Fruit fly (Drosophila melanogaster): ENCODE measurements around the gene CG14109.
A peak's percentile ranks its signal among the peaks of the same experiment; 100 is the strongest.

CG14109 gene

DNA sequence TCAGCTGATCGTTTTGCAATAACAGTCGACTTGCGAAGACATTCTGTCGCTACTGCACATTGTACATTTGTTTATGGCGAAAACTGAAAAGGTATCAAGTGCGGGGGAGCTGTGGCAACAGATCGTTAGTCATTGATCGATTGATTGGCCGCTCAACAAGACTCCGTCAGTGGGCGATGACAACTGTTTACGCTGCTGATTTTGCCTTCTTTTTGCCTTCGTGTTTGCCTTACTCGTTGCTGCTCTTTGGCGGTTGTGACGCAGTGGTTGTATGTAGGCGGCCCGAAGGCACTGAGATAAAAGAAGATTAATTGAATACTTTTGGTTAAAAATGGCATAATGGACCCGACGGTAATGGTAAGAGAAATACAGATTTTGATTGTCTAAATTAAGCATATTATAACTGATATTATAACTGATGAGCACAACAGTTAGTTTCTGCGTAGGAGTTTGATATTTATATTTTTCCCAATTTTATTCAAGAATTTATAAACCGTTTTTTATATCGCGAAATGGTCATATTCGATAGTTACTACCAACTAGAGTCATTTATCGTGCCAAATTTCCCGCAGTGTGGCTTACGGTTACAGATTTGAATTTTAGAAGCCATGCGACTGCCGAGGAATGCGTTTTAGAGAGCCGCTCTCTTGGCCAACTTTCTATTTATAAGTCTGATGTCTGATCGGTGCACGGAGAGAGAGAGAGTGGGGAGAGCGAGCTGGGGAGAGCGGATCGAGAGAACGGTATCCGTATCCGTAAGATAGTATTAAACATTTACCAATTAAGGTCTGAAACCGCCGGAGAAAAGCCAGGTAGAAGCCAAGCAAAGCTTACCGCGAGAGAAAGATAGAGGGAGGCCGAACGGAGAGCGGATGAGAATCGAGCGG is 36.1 kb downstream of the CG14109 start (continued):
- no peak; the same call in 1 of the 2 replicates for TF ChIP-seq CG5953 (GFP tag; IDR thresholded peaks at IDR 0.05)
- peak; percentile 78 for TF ChIP-seq CG5245 (GFP tag; optimal IDR thresholded peaks at IDR 0.05)
- peak; percentile 85 for TF ChIP-seq Xrp1 (GFP tag; IDR thresholded peaks at IDR 0.05)
- no peak for TF ChIP-seq pfk (GFP tag; optimal IDR thresholded peaks at IDR 0.05)
- peak; percentile 78 for TF ChIP-seq CG6854 (GFP tag; optimal IDR thresholded peaks at IDR 0.05)
- TF ChIP-seq ham (GFP tag; IDR thresholded peaks at IDR 0.05), result 0 out of 2 replicates have a peak, but pooled peaks have one; percentile 6
- peak; percentile 65 for TF ChIP-seq CG6765 (GFP tag; optimal IDR thresholded peaks at IDR 0.05)
- TF ChIP-seq CG16815 (GFP tag; optimal IDR thresholded peaks at IDR 0.05), result peak; percentile 87
- TF ChIP-seq Hr3 (GFP tag; optimal IDR thresholded peaks at IDR 0.05), result peak; percentile 88
- no peak for TF ChIP-seq aop (GFP tag; IDR thresholded peaks at IDR 0.05)
- peak; percentile 70 for TF ChIP-seq Jarid2 (GFP tag; optimal IDR thresholded peaks at IDR 0.05)
- peak; percentile 95 for TF ChIP-seq CG2712 (tag; optimal IDR thresholded peaks at IDR 0.05)
- no peak for TF ChIP-seq HLH4C (GFP tag; IDR thresholded peaks at IDR 0.05; ENCODE audit: partially characterized antibody)
- TF ChIP-seq Hr39 (optimal IDR thresholded peaks at IDR 0.05), result no peak
- TF ChIP-seq Sry-δ (GFP tag; optimal IDR thresholded peaks at IDR 0.05), result peak; percentile 47
- no peak for TF ChIP-seq CG3163 (GFP tag; optimal IDR thresholded peaks at IDR 0.05)
- TF ChIP-seq Dp (GFP tag; optimal IDR thresholded peaks at IDR 0.05), result peak; percentile 2
- TF ChIP-seq E2f2 (GFP tag; IDR thresholded peaks at IDR 0.05), result peak; percentile 54; the same call in 1 of the 2 replicates
- peak; percentile 77 for TF ChIP-seq jigr1 (GFP tag; IDR thresholded peaks at IDR 0.05)
- peak; percentile 45 for TF ChIP-seq nom (GFP tag; optimal IDR thresholded peaks at IDR 0.05)
- TF ChIP-seq Max (GFP tag; optimal IDR thresholded peaks at IDR 0.05), result peak; percentile 90
- TF ChIP-seq CG15601 (tag; optimal IDR thresholded peaks at IDR 0.05), result peak; percentile 87
- no peak for TF ChIP-seq Dref (GFP tag; IDR thresholded peaks at IDR 0.05)
- peak; percentile 48 for TF ChIP-seq tx (GFP tag; optimal IDR thresholded peaks at IDR 0.05)
- no peak for TF ChIP-seq gro (GFP tag; optimal IDR thresholded peaks at IDR 0.05)
- peak; percentile 80 for TF ChIP-seq ttk (GFP tag; IDR thresholded peaks at IDR 0.05)
- TF ChIP-seq CG12236 (GFP tag; optimal IDR thresholded peaks at IDR 0.05), result peak; percentile 26
- peak; percentile 99 for TF ChIP-seq yki (optimal IDR thresholded peaks at IDR 0.05)
- peak; percentile 74 for TF ChIP-seq Hsf (GFP tag; optimal IDR thresholded peaks at IDR 0.05)
- peak; percentile 30; the same call in 1 of the 3 replicates for TF ChIP-seq Optix (GFP tag; IDR thresholded peaks at IDR 0.05)
- TF ChIP-seq CG3281 (GFP tag; optimal IDR thresholded peaks at IDR 0.05), result peak; percentile 92
- peak; percentile 72 to 88 for TF ChIP-seq dpn (GFP tag; optimal IDR thresholded peaks at IDR 0.05)
- peak; percentile 67 for TF ChIP-seq bab2 (GFP tag; optimal IDR thresholded peaks at IDR 0.05)
- TF ChIP-seq CG18011 (GFP tag; optimal IDR thresholded peaks at IDR 0.05), result peak; percentile 78
- TF ChIP-seq CrebB (tag; optimal IDR thresholded peaks at IDR 0.05), result peak; percentile 56
- TF ChIP-seq Xbp1 (GFP tag; optimal IDR thresholded peaks at IDR 0.05), result peak; percentile 90
- TF ChIP-seq NfI (GFP tag; optimal IDR thresholded peaks at IDR 0.05), result peak; percentile 91
- peak; percentile 84 for TF ChIP-seq CG14441 (GFP tag; IDR thresholded peaks at IDR 0.05)
- peak; percentile 57; the same call in 1 of the 2 replicates for TF ChIP-seq toy (GFP tag; IDR thresholded peaks at IDR 0.05)
- TF ChIP-seq Sox102F (GFP tag; optimal IDR thresholded peaks at IDR 0.05), result peak; percentile 94
- TF ChIP-seq zen (tag; optimal IDR thresholded peaks at IDR 0.05), result peak; percentile 61
- peak; percentile 88 for TF ChIP-seq cwo (GFP tag; optimal IDR thresholded peaks at IDR 0.05)
- peak; percentile 72; the same call in 1 of the 3 replicates for TF ChIP-seq CG2199 (GFP tag; IDR thresholded peaks at IDR 0.05)
- peak; percentile 84 for TF ChIP-seq esg (GFP tag; conservative IDR thresholded peaks at IDR 0.05)
- peak; percentile 72 for TF ChIP-seq ara (GFP tag; IDR thresholded peaks at IDR 0.05)
- no peak for TF ChIP-seq CG7963 (GFP tag; IDR thresholded peaks at IDR 0.05; ENCODE audit: partially characterized antibody)
- TF ChIP-seq Doc2 (GFP tag; IDR thresholded peaks at IDR 0.05), result no peak
- no peak for TF ChIP-seq nerfin-2 (GFP tag; IDR thresholded peaks at IDR 0.05; ENCODE audit: partially characterized antibody)
- TF ChIP-seq zfh2 (GFP tag; optimal IDR thresholded peaks at IDR 0.05), result peak; percentile 71
